Fruit fly (Drosophila melanogaster): ENCODE results near the gene robo2.

Gene robo2

dm6 chr2L:1405573-1405972, 14.7 kb downstream of the robo2 start:
- TF ChIP-seq gem (tag; optimal IDR thresholded peaks at IDR 0.05): peak; percentile 2
- no peak for TF ChIP-seq CG10543 (GFP tag; optimal IDR thresholded peaks at IDR 0.05)
- TF ChIP-seq sens (GFP tag): peak; percentile 54
- TF ChIP-seq D19A (tag; optimal IDR thresholded peaks at IDR 0.05): peak; percentile 86

- TF ChIP-seq kni (GFP tag; optimal IDR thresholded peaks at IDR 0.05) (peak; percentile 82), twi (tag; optimal IDR thresholded peaks at IDR 0.05) (peak; percentile 70), D (optimal IDR thresholded peaks at IDR 0.05) (peak; percentile 63), D (GFP tag; optimal IDR thresholded peaks at IDR 0.05) (no peak), vvl (GFP tag; IDR thresholded peaks at IDR 0.05) (0 out of 2 replicates have a peak, but pooled peaks have one; percentile 13), CG42726 (GFP tag; IDR thresholded peaks at IDR 0.05; ENCODE audit: partially characterized antibody) (no peak), Awh (GFP tag; IDR thresholded peaks at IDR 0.05) (0 out of 2 replicates have a peak, but pooled peaks have one; percentile 22), pzg (GFP tag; optimal IDR thresholded peaks at IDR 0.05) (no peak), CG11456 (GFP tag; IDR thresholded peaks at IDR 0.05) (0 out of 3 replicates have a peak, but pooled peaks have one; percentile 42), tap (tag; optimal IDR thresholded peaks at IDR 0.05) (peak; percentile 28), wek (GFP tag; optimal IDR thresholded peaks at IDR 0.05) (no peak), Hsf (GFP tag; optimal IDR thresholded peaks at IDR 0.05) (no peak), pros (GFP tag; optimal IDR thresholded peaks at IDR 0.05) (peak; percentile 74), CG5180 (GFP tag; optimal IDR thresholded peaks at IDR 0.05) (no peak), BEAF-32 (GFP tag; optimal IDR thresholded peaks at IDR 0.05) (no peak), CG15479 (GFP tag; optimal IDR thresholded peaks at IDR 0.05) (peak; percentile 28), grn (GFP tag; optimal IDR thresholded peaks at IDR 0.05) (peak; percentile 93), hth (optimal IDR thresholded peaks at IDR 0.05) (peak; percentile 94), pita (GFP tag; optimal IDR thresholded peaks at IDR 0.05) (no peak), sens (GFP tag) (peak; percentile 49), onecut (GFP tag; IDR thresholded peaks at IDR 0.05) (peak; percentile 65), cad (GFP tag; optimal IDR thresholded peaks at IDR 0.05) (peak; percentile 79), chinmo (GFP tag; IDR thresholded peaks at IDR 0.05; ENCODE audit: partially characterized antibody) (0 out of 4 replicates have a peak, but pooled peaks have one; percentile 12)
Observed at dm6 chr2L:1404896-1405453, 15.3 kb downstream of the robo2 start.

- TF ChIP-seq CG2199 (GFP tag; IDR thresholded peaks at IDR 0.05): no peak
- TF ChIP-seq trem (tag; optimal IDR thresholded peaks at IDR 0.05): no peak
- TF ChIP-seq lab (GFP tag; optimal IDR thresholded peaks at IDR 0.05): peak; percentile 33
- peak; percentile 6 for TF ChIP-seq CG12769 (tag; optimal IDR thresholded peaks at IDR 0.05)
- TF ChIP-seq Xrp1 (GFP tag; IDR thresholded peaks at IDR 0.05): peak; percentile 44; the same call in 1 of the 2 replicates
- TF ChIP-seq shn (GFP tag; optimal IDR thresholded peaks at IDR 0.05): no peak
- no peak for TF ChIP-seq Atf-2 (GFP tag; optimal IDR thresholded peaks at IDR 0.05)
- no peak for TF ChIP-seq CG11085 (GFP tag; IDR thresholded peaks at IDR 0.05)
- TF ChIP-seq CG17359 (tag; optimal IDR thresholded peaks at IDR 0.05): no peak
- TF ChIP-seq CG10979 (tag; optimal IDR thresholded peaks at IDR 0.05): no peak
- peak; percentile 26; the same call in 1 of the 2 replicates for TF ChIP-seq CG14014 (GFP tag; IDR thresholded peaks at IDR 0.05)
- no peak for TF ChIP-seq sens-2 (GFP tag; IDR thresholded peaks at IDR 0.05)
- TF ChIP-seq mld (GFP tag; IDR thresholded peaks at IDR 0.05; ENCODE audit: partially characterized antibody): no peak
- no peak for TF ChIP-seq CG7745 (tag; optimal IDR thresholded peaks at IDR 0.05)
- TF ChIP-seq so (GFP tag; IDR thresholded peaks at IDR 0.05): no peak
- TF ChIP-seq Rfx (GFP tag; IDR thresholded peaks at IDR 0.05): peak; percentile 40
- TF ChIP-seq lilli (GFP tag; optimal IDR thresholded peaks at IDR 0.05): peak; percentile 14
- no peak for TF ChIP-seq gsb (GFP tag; IDR thresholded peaks at IDR 0.05)
- TF ChIP-seq CG3163 (GFP tag; optimal IDR thresholded peaks at IDR 0.05): no peak
- TF ChIP-seq Dbx (GFP tag; IDR thresholded peaks at IDR 0.05): no peak
- peak; percentile 4 for TF ChIP-seq CG1603 (tag; optimal IDR thresholded peaks at IDR 0.05)
- no peak for TF ChIP-seq CG6854 (GFP tag; optimal IDR thresholded peaks at IDR 0.05)
- TF ChIP-seq Poxn (GFP tag; IDR thresholded peaks at IDR 0.05): no peak
- TF ChIP-seq HmgD (GFP tag; optimal IDR thresholded peaks at IDR 0.05): no peak
Observed at dm6 chr2L:1402728-1403127, 17.5 kb downstream of the robo2 start.
